Worm (Caenorhabditis elegans) whole organism, midembryonic: Measurements from ENCODE around the gene Y54G2A.28.

Source experiments
- T22C8.4 ChIP-seq: fragments of 200-800 bp; sonication (Bioruptor generic); IDR thresholded peaks from 2 replicates; pipeline ENCODE4 v1.3.6; 2022; ENCODE audit warnings: missing genetic modification characterization, missing compliant biosample characterization
- cog-1 ChIP-seq: sonication (generic microtip); optimal IDR thresholded peaks from 2 replicates; lab custom pipeline; 2016; ENCODE audit warnings: missing genetic modification characterization, missing compliant biosample characterization
- flt-1 ChIP-seq: fragments of 200-800 bp; sonication (Bioruptor generic); IDR thresholded peaks from 2 replicates; pipeline ENCODE4 v1.3.6; 2022; ENCODE audit warnings: missing genetic modification characterization, missing compliant biosample characterization
- klf-2 ChIP-seq: fragments of 200-800 bp; sonication (Bioruptor generic); conservative IDR thresholded peaks from 2 replicates; pipeline ENCODE4 v1.3.6; 2022; ENCODE audit warnings: missing genetic modification reagents, missing genetic modification characterization, missing compliant biosample characterization
- med-1 ChIP-seq: sonication (generic microtip); optimal IDR thresholded peaks from 2 replicates; lab custom pipeline; 2017; ENCODE audit warnings: missing genetic modification characterization, mild to moderate bottlenecking, missing compliant biosample characterization, antibody characterized with exemption, missing genetic modification reagents; ENCODE audit not compliant: insufficient read depth
- ref-1 ChIP-seq: fragments of 200-800 bp; sonication (Bioruptor generic); conservative IDR thresholded peaks from 2 replicates; pipeline ENCODE4 v1.3.6; 2022; ENCODE audit warnings: missing genetic modification reagents, missing genetic modification characterization, missing compliant biosample characterization
- tab-1 ChIP-seq: fragments of 200-800 bp; sonication (Bioruptor generic); IDR thresholded peaks from 2 replicates; pipeline ENCODE4 v1.3.6; 2022; ENCODE audit warnings: missing genetic modification characterization, missing compliant biosample characterization
- ztf-23 ChIP-seq: fragments of 200-800 bp; sonication (Bioruptor generic); IDR thresholded peaks from 2 replicates; pipeline ENCODE4 v1.3.6; 2022; ENCODE audit warnings: missing genetic modification reagents, missing genetic modification characterization, missing compliant biosample characterization
- ztf-29 ChIP-seq: fragments of 200-800 bp; sonication (Bioruptor generic); IDR thresholded peaks from 2 replicates; pipeline ENCODE4 v1.3.6; 2022; ENCODE audit warnings: missing genetic modification reagents, missing genetic modification characterization, missing compliant biosample characterization

The Y54G2A.28 gene

DNA sequence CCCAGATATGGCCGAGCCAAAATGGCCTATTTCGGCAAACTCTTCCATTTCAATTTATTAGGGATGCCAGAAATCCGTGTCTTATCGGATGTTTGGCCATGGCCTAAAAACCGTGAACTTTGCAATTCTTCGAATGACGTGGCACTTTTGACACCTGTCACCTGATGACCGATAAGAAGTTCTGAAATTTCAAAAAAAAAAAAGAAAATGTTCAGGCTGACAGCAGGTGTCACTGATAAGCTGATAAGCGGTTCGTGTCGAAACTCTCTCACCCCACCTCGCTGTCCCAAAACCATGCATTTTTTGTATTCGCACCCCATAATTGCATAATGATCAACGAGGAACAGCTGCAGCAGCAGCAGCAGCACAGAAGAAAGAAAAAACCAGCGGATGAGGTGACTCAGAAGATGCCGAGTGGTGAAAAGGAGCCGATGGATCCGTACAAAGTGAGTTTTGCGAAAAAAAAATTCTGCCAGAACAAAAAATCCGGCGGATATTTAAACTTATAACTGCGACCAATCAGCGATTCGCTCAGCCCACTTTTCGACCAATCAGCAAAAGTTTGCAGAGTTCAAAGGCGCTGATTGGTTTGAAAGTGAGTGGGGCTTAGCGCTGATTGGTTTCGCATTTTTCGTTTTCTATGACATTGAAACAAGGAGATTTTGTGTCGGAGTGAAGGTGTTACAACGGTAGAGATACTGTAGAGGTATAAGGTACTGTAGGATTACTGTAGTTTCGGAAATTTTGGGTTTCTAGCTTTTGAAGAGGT lies at the start of gene Y54G2A.28, which contains the start of gene vrp-1:
Gene Y54G2A.28, minus strand, starts transcription at position 48 of the 769 bp plus-strand sequence.
Gene vrp-1, plus strand, starts transcription at position 214 of the 769 bp plus-strand sequence.
- no peak for TF ChIP-seq ztf-29 (GFP tag; lab: Robert Waterston, UW)
- no peak for TF ChIP-seq cog-1 (tag; lab: Kevin White, UChicago)
- TF ChIP-seq ref-1 (GFP tag; lab: Robert Waterston, UW), result no peak
- TF ChIP-seq flt-1 (GFP tag; lab: Robert Waterston, UW), result no peak
- no peak for TF ChIP-seq klf-2 (GFP tag; lab: Robert Waterston, UW)
- no peak for TF ChIP-seq T22C8.4 (GFP tag; lab: Robert Waterston, UW)
- TF ChIP-seq tab-1 (GFP tag; lab: Robert Waterston, UW), result no peak
- TF ChIP-seq ztf-23, result no peak
- no peak for TF ChIP-seq med-1 (GFP tag; lab: Kevin White, UChicago)

ce11 chrIV:3055848-3056247 lies 43.6 kb upstream of the Y54G2A.28 start:
- TF ChIP-seq cog-1 (tag; lab: Kevin White, UChicago) (no peak), med-1 (GFP tag; lab: Kevin White, UChicago) (no peak), flt-1 (GFP tag; lab: Robert Waterston, UW) (no peak)

- no peak for TF ChIP-seq cog-1 (tag; lab: Kevin White, UChicago)
- no peak for TF ChIP-seq klf-2 (GFP tag; lab: Robert Waterston, UW)
- no peak for TF ChIP-seq ref-1 (GFP tag; lab: Robert Waterston, UW)
- TF ChIP-seq flt-1 (GFP tag; lab: Robert Waterston, UW), result no peak
- no peak for TF ChIP-seq tab-1 (GFP tag; lab: Robert Waterston, UW)
- TF ChIP-seq ztf-29 (GFP tag; lab: Robert Waterston, UW), result no peak
- TF ChIP-seq med-1 (GFP tag; lab: Kevin White, UChicago), result no peak
- no peak for TF ChIP-seq T22C8.4 (GFP tag; lab: Robert Waterston, UW)
- no peak for TF ChIP-seq ztf-23
Measured at ce11 chrIV:3055320-3055719, 43.1 kb upstream of the Y54G2A.28 start.

DNA sequence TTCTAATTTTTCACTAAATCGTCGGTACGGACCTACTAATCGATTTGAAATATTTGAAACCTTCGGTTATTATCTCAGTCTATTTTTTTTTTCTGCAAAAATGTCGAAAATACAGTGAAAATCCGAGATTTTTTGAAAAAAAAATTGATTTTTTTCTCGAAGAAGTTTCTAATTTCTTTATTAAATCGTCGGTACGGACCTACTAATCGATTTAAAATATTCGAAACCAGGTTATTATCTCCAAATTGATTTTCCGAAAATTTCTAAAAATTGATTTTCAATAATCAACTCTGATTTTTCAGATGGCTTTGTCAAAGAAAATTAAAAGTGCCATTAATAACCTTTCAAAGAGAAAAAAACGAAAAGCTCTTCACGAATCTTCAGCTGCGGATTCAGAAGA lies 41.2 kb upstream of the Y54G2A.28 start, which contains the start of gene ivph-3:
Gene ivph-3, plus strand, starts transcription at position 301 of the 400 bp plus-strand sequence.
- no peak for TF ChIP-seq tab-1 (GFP tag; lab: Robert Waterston, UW)
- TF ChIP-seq klf-2 (GFP tag; lab: Robert Waterston, UW), result no peak
- no peak for TF ChIP-seq ref-1 (GFP tag; lab: Robert Waterston, UW)
- TF ChIP-seq med-1 (GFP tag; lab: Kevin White, UChicago), result no peak
- TF ChIP-seq ztf-23, result no peak
- no peak for TF ChIP-seq cog-1 (tag; lab: Kevin White, UChicago)
- no peak for TF ChIP-seq T22C8.4 (GFP tag; lab: Robert Waterston, UW)
- TF ChIP-seq ztf-29 (GFP tag; lab: Robert Waterston, UW), result no peak
- TF ChIP-seq flt-1 (GFP tag; lab: Robert Waterston, UW), result no peak

ce11 chrIV:3050054-3050990 lies 38.1 kb upstream of the Y54G2A.28 start, which contains the start of gene eel-1:
TSS of gene eel-1 (minus strand) at chrIV:3050104.
- peak; percentile 93 for TF ChIP-seq ztf-23
- TF ChIP-seq T22C8.4 (GFP tag; lab: Robert Waterston, UW), result peak; percentile 88
- peak; percentile 84 for TF ChIP-seq ztf-29 (GFP tag; lab: Robert Waterston, UW)
- TF ChIP-seq flt-1 (GFP tag; lab: Robert Waterston, UW), result peak; percentile 94
- peak; percentile 99 for TF ChIP-seq klf-2 (GFP tag; lab: Robert Waterston, UW)
- peak; percentile 85 for TF ChIP-seq ref-1 (GFP tag; lab: Robert Waterston, UW)
- peak; percentile 89 for TF ChIP-seq tab-1 (GFP tag; lab: Robert Waterston, UW)

- TF ChIP-seq klf-2 (GFP tag; lab: Robert Waterston, UW), result no peak
- no peak for TF ChIP-seq T22C8.4 (GFP tag; lab: Robert Waterston, UW)
- TF ChIP-seq cog-1 (tag; lab: Kevin White, UChicago), result no peak
- TF ChIP-seq med-1 (GFP tag; lab: Kevin White, UChicago), result no peak
- TF ChIP-seq flt-1 (GFP tag; lab: Robert Waterston, UW), result no peak
- no peak for TF ChIP-seq ztf-29 (GFP tag; lab: Robert Waterston, UW)
- no peak for TF ChIP-seq tab-1 (GFP tag; lab: Robert Waterston, UW)
- TF ChIP-seq ztf-23, result no peak
- TF ChIP-seq ref-1 (GFP tag; lab: Robert Waterston, UW), result no peak
Measured at ce11 chrIV:3046889-3047288, 34.7 kb upstream of the Y54G2A.28 start.

ce11 chrIV:3046009-3046408 lies 33.8 kb upstream of the Y54G2A.28 start:
- no peak for TF ChIP-seq med-1 (GFP tag; lab: Kevin White, UChicago)
- no peak for TF ChIP-seq ref-1 (GFP tag; lab: Robert Waterston, UW)
- no peak for TF ChIP-seq T22C8.4 (GFP tag; lab: Robert Waterston, UW)
- TF ChIP-seq ztf-29 (GFP tag; lab: Robert Waterston, UW), result no peak
- TF ChIP-seq ztf-23, result no peak
- TF ChIP-seq tab-1 (GFP tag; lab: Robert Waterston, UW), result no peak

DNA sequence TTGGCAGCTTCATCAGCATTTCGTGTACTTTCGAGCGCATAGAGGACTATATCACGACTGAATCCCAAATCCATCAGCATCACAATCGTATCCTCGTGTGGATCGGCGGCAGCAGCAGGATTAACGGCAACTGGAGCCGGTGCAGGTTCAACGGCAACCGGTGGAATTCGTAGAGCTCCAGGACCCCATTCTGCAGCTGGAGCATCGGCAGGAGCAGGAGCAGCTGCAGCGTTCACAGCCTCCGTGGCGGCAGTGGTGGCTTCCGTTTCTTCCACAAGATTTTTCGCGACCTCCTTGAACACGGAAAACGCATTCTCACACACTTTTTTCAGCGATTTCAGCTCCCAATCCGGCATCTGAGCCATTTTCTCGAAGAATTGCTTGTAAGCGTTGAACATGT lies 31.9 kb upstream of the Y54G2A.28 start:
- TF ChIP-seq klf-2 (GFP tag; lab: Robert Waterston, UW) (no peak), flt-1 (GFP tag; lab: Robert Waterston, UW) (no peak), ref-1 (GFP tag; lab: Robert Waterston, UW) (no peak), ztf-23 (no peak), ztf-29 (GFP tag; lab: Robert Waterston, UW) (no peak), T22C8.4 (GFP tag; lab: Robert Waterston, UW) (no peak), med-1 (GFP tag; lab: Kevin White, UChicago) (no peak), cog-1 (tag; lab: Kevin White, UChicago) (no peak), tab-1 (GFP tag; lab: Robert Waterston, UW) (no peak)
